Fruit fly (Drosophila melanogaster) whole organism, prepupa: ENCODE results near the gene Cdc14.

Experiments used
- Blimp-1 ChIP-seq: fragments of 200-800 bp; sonication (Bioruptor generic); optimal IDR thresholded peaks from 3 replicates; lab custom pipeline; 2017; ENCODE audit warnings: missing biosample characterization, missing genetic modification characterization, mild to moderate bottlenecking, moderate library complexity, missing genetic modification reagents
- CG16779 ChIP-seq: fragments of 200-800 bp; sonication (Bioruptor generic); optimal IDR thresholded peaks from 3 replicates; lab custom pipeline; 2017; ENCODE audit warnings: missing biosample characterization, mild to moderate bottlenecking, missing genetic modification characterization
- CG4318 ChIP-seq: fragments of 200-800 bp; sonication (Bioruptor generic); optimal IDR thresholded peaks from 3 replicates; lab custom pipeline; 2017; ENCODE audit warnings: missing biosample characterization, mild to moderate bottlenecking, missing genetic modification characterization
- Hr4 ChIP-seq: fragments of 200-800 bp; sonication (Bioruptor generic); optimal IDR thresholded peaks from 3 replicates; lab custom pipeline; 2016; ENCODE audit warnings: missing biosample characterization, missing genetic modification characterization
- Lpt ChIP-seq: fragments of 200-800 bp; sonication (Bioruptor generic); optimal IDR thresholded peaks from 3 replicates; lab custom pipeline; 2016; ENCODE audit warnings: missing biosample characterization, missing genetic modification characterization
- Sox14 ChIP-seq: fragments of 200-800 bp; sonication (Bioruptor generic); optimal IDR thresholded peaks from 3 replicates; lab custom pipeline; 2016; ENCODE audit warnings: missing biosample characterization, missing genetic modification characterization
- achi ChIP-seq: fragments of 200-800 bp; sonication (Bioruptor generic); optimal IDR thresholded peaks from 3 replicates; lab custom pipeline; 2016; ENCODE audit warnings: missing biosample characterization, missing genetic modification characterization
- net ChIP-seq: fragments of 200-800 bp; sonication (Bioruptor generic); optimal IDR thresholded peaks from 3 replicates; lab custom pipeline; 2016; ENCODE audit warnings: missing biosample characterization, missing genetic modification characterization

DNA sequence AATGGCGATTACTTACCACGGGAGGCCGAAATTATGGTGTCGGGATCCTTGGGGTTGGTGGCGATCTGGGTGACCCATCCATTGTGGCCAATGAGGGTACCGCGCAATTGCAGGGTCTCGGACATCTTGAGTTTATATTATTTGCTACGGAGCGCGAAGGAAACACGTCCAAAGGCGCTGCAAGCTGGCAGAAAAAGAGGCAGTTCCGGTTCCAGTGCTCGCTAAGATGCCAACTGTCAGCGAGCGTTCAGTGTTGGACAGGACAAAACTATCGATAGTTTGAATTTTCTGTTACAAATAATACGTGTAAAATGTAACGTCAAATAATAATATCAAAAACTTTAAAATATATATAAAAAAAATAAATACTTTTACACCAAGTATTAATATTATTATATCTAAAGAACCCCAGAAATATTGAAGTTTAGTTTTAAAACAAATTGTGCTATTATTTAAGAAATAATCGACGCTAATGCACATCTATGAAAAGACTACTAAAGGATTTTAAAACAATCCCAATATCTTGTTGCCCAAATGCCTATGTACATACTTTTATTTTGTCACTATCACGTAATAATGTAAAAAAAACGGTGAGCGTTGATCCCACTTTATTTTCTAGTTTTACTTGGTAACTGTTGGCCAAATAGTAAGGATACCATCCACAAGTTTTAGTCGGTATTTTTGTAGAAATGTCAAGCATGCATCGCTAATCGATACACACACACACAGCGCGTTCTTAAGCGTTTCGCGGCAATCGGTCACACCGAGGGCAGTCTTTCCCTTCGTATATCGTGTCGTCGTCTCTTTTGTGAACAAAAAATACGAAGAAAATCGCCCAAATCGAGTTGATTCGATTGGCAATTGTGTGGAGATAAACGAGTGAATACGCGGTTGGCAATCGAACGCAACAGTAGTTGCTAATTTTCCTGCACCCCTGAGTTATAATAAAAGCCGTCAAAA lies 16.8 kb upstream of the Cdc14 start, which contains the start of the genes Rack1 and mts:
- TF ChIP-seq Hr4 (GFP tag; lab: Kevin White, UChicago) (peak; percentile 43), net (GFP tag; lab: Kevin White, UChicago) (peak; percentile 84), Blimp-1 (GFP tag; lab: Kevin White, UChicago) (peak; percentile 59), CG4318 (no peak), CG16779 (tag; lab: Kevin White, UChicago) (peak; percentile 73), achi (GFP tag; lab: Kevin White, UChicago) (peak; percentile 100), Sox14 (no peak), Lpt (GFP tag; lab: Kevin White, UChicago) (no peak)
